Worm (Caenorhabditis elegans) whole organism, L4/young adult: ENCODE measurements around the gene tni-3.

Source experiments
- W03F9.2 ChIP-seq: fragments of 150-350 bp; optimal IDR thresholded peaks from 2 replicates; lab custom pipeline; 2014; ENCODE audit warnings: missing biosample characterization, missing genetic modification characterization
- dao-5 ChIP-seq: sonication (generic microtip); optimal IDR thresholded peaks from 2 replicates; lab custom pipeline; 2016; ENCODE audit warnings: missing genotype, missing genetic modification characterization, moderate library complexity, missing compliant biosample characterization
- him-1 ChIP-seq: sonication (generic microtip); optimal IDR thresholded peaks from 2 replicates; lab custom pipeline; 2016; ENCODE audit warnings: missing genotype, missing genetic modification reagents, missing genetic modification characterization, missing compliant biosample characterization

ce11 chrV:16815261-16815660 is 19.7 kb downstream of the tni-3 start, which contains the start of gene T20B3.1:
- TF ChIP-seq W03F9.2 (tag; lab: Kevin White, UChicago) (no peak), him-1 (tag; lab: Kevin White, UChicago) (no peak), dao-5 (tag; lab: Kevin White, UChicago) (no peak)
